Fruit fly (Drosophila melanogaster): ENCODE data around the gene Gr94a.

Gr94a gene

dm6 chr3R:23009480-23010115, 41.9 kb upstream of the Gr94a start (continued):
- TF ChIP-seq CG9215 (GFP tag; IDR thresholded peaks at IDR 0.05): peak; percentile 31; the same call in 1 of the 2 replicates
- TF ChIP-seq tup (GFP tag; optimal IDR thresholded peaks at IDR 0.05): no peak
- TF ChIP-seq sug (tag; optimal IDR thresholded peaks at IDR 0.05): no peak
- no peak for TF ChIP-seq Hsf (GFP tag; optimal IDR thresholded peaks at IDR 0.05)
- TF ChIP-seq row (GFP tag; IDR thresholded peaks at IDR 0.05): peak; percentile 40; the same call in 2 of the 3 replicates
- no peak for TF ChIP-seq sens-2 (GFP tag; IDR thresholded peaks at IDR 0.05)
- TF ChIP-seq Hr51 (GFP tag; optimal IDR thresholded peaks at IDR 0.05): no peak
- TF ChIP-seq CG17359 (tag; optimal IDR thresholded peaks at IDR 0.05): no peak
- TF ChIP-seq crol (GFP tag; IDR thresholded peaks at IDR 0.05): no peak
- no peak for TF ChIP-seq chinmo (GFP tag; IDR thresholded peaks at IDR 0.05; ENCODE audit: partially characterized antibody)
- no peak for TF ChIP-seq CG3407 (GFP tag; optimal IDR thresholded peaks at IDR 0.05)
- no peak for TF ChIP-seq CG9876 (GFP tag; optimal IDR thresholded peaks at IDR 0.05)
- no peak for TF ChIP-seq vnd (GFP tag; IDR thresholded peaks at IDR 0.05; ENCODE audit: partially characterized antibody)
- no peak for TF ChIP-seq grn (GFP tag; optimal IDR thresholded peaks at IDR 0.05)
- TF ChIP-seq Drgx (GFP tag; IDR thresholded peaks at IDR 0.05): peak; percentile 68
- TF ChIP-seq nmo (GFP tag; optimal IDR thresholded peaks at IDR 0.05): no peak
- TF ChIP-seq CG12071 (GFP tag; optimal IDR thresholded peaks at IDR 0.05): no peak
- peak in 1 of 2 experiments; percentile 22 for TF ChIP-seq Pdp1 (GFP tag; optimal IDR thresholded peaks at IDR 0.05)
- no peak for TF ChIP-seq CG16863 (GFP tag; optimal IDR thresholded peaks at IDR 0.05)
- TF ChIP-seq wor (GFP tag; IDR thresholded peaks at IDR 0.05): no peak

DNA sequence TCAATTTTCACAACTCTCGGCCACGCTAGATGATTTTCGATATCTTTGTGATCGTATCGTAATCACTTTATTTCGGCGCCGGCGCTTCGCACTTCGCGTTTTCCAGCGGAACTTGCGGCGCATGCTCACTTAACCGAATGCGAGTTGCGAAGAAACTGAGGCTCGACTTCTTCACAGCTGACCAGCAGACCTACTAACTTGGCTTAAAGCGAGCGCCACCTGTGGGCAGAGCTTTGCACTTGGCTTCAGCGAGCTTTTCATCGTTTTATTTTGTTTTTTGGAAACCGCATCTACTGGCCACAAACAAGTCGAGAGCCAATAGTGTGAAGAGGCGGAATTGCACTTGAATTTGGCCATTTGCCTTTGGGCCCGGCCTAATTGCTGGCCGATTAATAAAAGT, 41.1 kb upstream of the Gr94a start, which contains the start of gene CG34375:
Gene CG34375 (minus strand): TSS at position 157 of the 400 bp plus-strand sequence.
- TF ChIP-seq fd96Cb (tag; optimal IDR thresholded peaks at IDR 0.05): no peak
- 0 out of 3 replicates have a peak, but pooled peaks have one; percentile 35 for TF ChIP-seq ci (GFP tag; IDR thresholded peaks at IDR 0.05)
- no peak for TF ChIP-seq CG4282 (GFP tag; optimal IDR thresholded peaks at IDR 0.05)
- TF ChIP-seq grn (GFP tag; optimal IDR thresholded peaks at IDR 0.05): peak; percentile 21
- TF ChIP-seq psq (GFP tag; optimal IDR thresholded peaks at IDR 0.05): no peak
- TF ChIP-seq sens (GFP tag): peak; percentile 12
- no peak for TF ChIP-seq CG17829 (tag; optimal IDR thresholded peaks at IDR 0.05)
- TF ChIP-seq Drgx (GFP tag; IDR thresholded peaks at IDR 0.05): 0 out of 2 replicates have a peak, but pooled peaks have one; percentile 12
- no peak for TF ChIP-seq Fer1 (GFP tag; optimal IDR thresholded peaks at IDR 0.05)
- TF ChIP-seq crol (GFP tag; IDR thresholded peaks at IDR 0.05): no peak
- TF ChIP-seq ssp (GFP tag; IDR thresholded peaks at IDR 0.05): no peak
- TF ChIP-seq ATbp (GFP tag; optimal IDR thresholded peaks at IDR 0.05): no peak
- TF ChIP-seq sc (optimal IDR thresholded peaks at IDR 0.05): no peak
- TF ChIP-seq sc (GFP tag; optimal IDR thresholded peaks at IDR 0.05): no peak
- peak; percentile 61; the same call in 1 of the 4 replicates for TF ChIP-seq chinmo (GFP tag; IDR thresholded peaks at IDR 0.05; ENCODE audit: partially characterized antibody)
- 0 out of 2 replicates have a peak, but pooled peaks have one; percentile 14 for TF ChIP-seq Awh (GFP tag; IDR thresholded peaks at IDR 0.05)
- TF ChIP-seq CG2202 (tag; optimal IDR thresholded peaks at IDR 0.05): no peak
- TF ChIP-seq CkIIα-i1 (GFP tag; IDR thresholded peaks at IDR 0.05): no peak
- TF ChIP-seq CG10565 (GFP tag; optimal IDR thresholded peaks at IDR 0.05): no peak
- no peak for TF ChIP-seq mirr (GFP tag; optimal IDR thresholded peaks at IDR 0.05)
- peak; percentile 19; the same call in 1 of the 3 replicates for TF ChIP-seq CG11456 (GFP tag; IDR thresholded peaks at IDR 0.05)
- TF ChIP-seq CG34422 (GFP tag; IDR thresholded peaks at IDR 0.05): 0 out of 3 replicates have a peak, but pooled peaks have one; percentile 46
- no peak for TF ChIP-seq YL-1 (GFP tag; optimal IDR thresholded peaks at IDR 0.05)
- TF ChIP-seq Jarid2 (GFP tag; optimal IDR thresholded peaks at IDR 0.05): peak; percentile 28
- TF ChIP-seq CG18764 (GFP tag; optimal IDR thresholded peaks at IDR 0.05): no peak
- TF ChIP-seq chm (GFP tag; IDR thresholded peaks at IDR 0.05): no peak
- TF ChIP-seq oc (tag; optimal IDR thresholded peaks at IDR 0.05): peak; percentile 19
- TF ChIP-seq Dbx (GFP tag; IDR thresholded peaks at IDR 0.05): no peak
- TF ChIP-seq Eip74EF (GFP tag; optimal IDR thresholded peaks at IDR 0.05): peak in 1 of 2 experiments; percentile 17
- TF ChIP-seq unpg (GFP tag; optimal IDR thresholded peaks at IDR 0.05): no peak
- no peak for TF ChIP-seq Atf6 (GFP tag; IDR thresholded peaks at IDR 0.05)
- no peak for TF ChIP-seq Nf-YA (GFP tag; IDR thresholded peaks at IDR 0.05)
- no peak for TF ChIP-seq CG13775 (GFP tag; optimal IDR thresholded peaks at IDR 0.05)

Data from whole organism, embryonic.